Fruit fly (Drosophila melanogaster): ENCODE measurements around the gene CG3088.

DNA sequence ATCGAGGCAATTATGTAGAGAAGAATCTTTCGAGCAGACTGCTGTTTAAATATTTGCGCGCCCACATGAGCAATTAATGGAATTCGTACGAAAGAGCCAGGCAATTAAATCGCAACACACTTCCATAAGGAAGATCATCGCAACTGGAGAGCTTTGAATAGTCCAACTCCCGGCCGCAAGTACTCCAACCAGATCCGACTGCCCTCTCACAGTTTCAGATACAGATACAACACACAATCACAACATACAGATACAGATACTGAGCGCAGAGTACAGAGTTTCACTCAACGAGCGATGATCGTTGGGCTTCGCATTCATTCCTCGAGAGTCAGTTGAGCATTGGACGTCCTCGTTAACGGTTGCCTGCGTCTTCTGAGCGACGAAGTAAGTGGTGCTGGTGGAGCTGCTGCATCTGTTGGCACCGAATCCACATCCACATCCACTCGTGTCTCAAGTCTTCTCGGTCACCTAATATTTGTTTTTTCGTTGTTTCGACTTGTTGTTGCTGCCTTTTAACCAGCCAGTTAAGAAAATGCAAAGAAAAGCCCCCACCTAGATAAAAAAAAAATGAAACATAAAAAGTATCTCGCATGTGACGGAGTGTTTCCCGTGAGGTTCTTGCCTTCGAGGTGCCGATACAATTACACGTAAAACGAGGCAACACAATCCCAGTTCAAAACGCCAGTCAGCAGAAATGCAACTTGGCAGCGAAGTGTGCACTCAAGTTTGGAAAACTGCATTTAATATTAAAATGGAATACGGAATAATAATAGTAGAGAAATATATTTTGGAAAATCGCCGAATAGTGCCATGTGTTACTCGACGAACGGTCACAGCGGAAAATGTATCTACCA lies 13.7 kb upstream of the CG3088 start, which contains the start of gene LanB2:
- TF ChIP-seq pad (GFP tag; optimal IDR thresholded peaks at IDR 0.05) (no peak), Hr96 (GFP tag; optimal IDR thresholded peaks at IDR 0.05) (no peak), CG7045 (GFP tag; optimal IDR thresholded peaks at IDR 0.05) (no peak), Crg-1 (GFP tag; optimal IDR thresholded peaks at IDR 0.05) (no peak), kay (GFP tag; ENCODE audit: borderline replicate concordance) (no peak), CG33017 (tag; optimal IDR thresholded peaks at IDR 0.05) (no peak), tj (GFP tag; optimal IDR thresholded peaks at IDR 0.05) (peak; percentile 91), CG12768 (GFP tag; optimal IDR thresholded peaks at IDR 0.05) (no peak), CG11617 (GFP tag; optimal IDR thresholded peaks at IDR 0.05) (no peak), CG1620 (GFP tag; optimal IDR thresholded peaks at IDR 0.05) (no peak), CG5204 (GFP tag; optimal IDR thresholded peaks at IDR 0.05) (no peak)

Data from whole organism, adult.